Worm (Caenorhabditis elegans) whole organism, L4 larva: ENCODE measurements around the gene C34C6.10.

ENCODE experiments used
- ceh-44 ChIP-seq: fragments of 200-800 bp; sonication (Bioruptor generic); IDR thresholded peaks from 2 replicates; pipeline ENCODE4 v1.3.6; 2022; ENCODE audit warnings: missing genetic modification reagents, missing genetic modification characterization, missing compliant biosample characterization
- lin-39 ChIP-seq: fragments of 150-350 bp; optimal IDR thresholded peaks from 2 replicates; lab custom pipeline; 2014; ENCODE audit warnings: missing biosample characterization, missing genetic modification reagents, missing genetic modification characterization
- nhr-76 ChIP-seq: fragments of 150-350 bp; optimal IDR thresholded peaks from 2 replicates; lab custom pipeline; 2014; ENCODE audit warnings: missing biosample characterization, missing genetic modification characterization
- unc-39 ChIP-seq: sonication (generic microtip); optimal IDR thresholded peaks from 2 replicates; lab custom pipeline; 2017; ENCODE audit warnings: missing biosample characterization, missing genetic modification characterization
- zfp-3 ChIP-seq: fragments of 200-800 bp; sonication (Bioruptor generic); conservative IDR thresholded peaks from 2 replicates; pipeline ENCODE4 v1.3.6; 2022; ENCODE audit warnings: missing genetic modification reagents, missing genetic modification characterization, missing compliant biosample characterization

ce11 chrII:8650644-8651159 lies 45.0 kb downstream of the C34C6.10 start, which contains the start of gene pyr-1:
- TF ChIP-seq zfp-3 (GFP tag; lab: Robert Waterston, UW) (no peak), lin-39 (tag; lab: Kevin White, UChicago) (no peak), unc-39 (tag; lab: Kevin White, UChicago) (no peak), nhr-76 (tag; lab: Kevin White, UChicago) (no peak), ceh-44 (GFP tag; lab: Robert Waterston, UW) (no peak)
